Fruit fly (Drosophila melanogaster) whole organism, embryonic: ENCODE data around the gene CG4301.

Source experiments
- Asciz ChIP-seq: fragments of 200-800 bp; sonication (Bioruptor generic); optimal IDR thresholded peaks from 2 replicates; lab custom pipeline; 2017; ENCODE audit warnings: missing biosample characterization, mild to moderate bottlenecking, missing genetic modification characterization, missing genetic modification reagents
- Atf-2 ChIP-seq: fragments of 200-800 bp; sonication (Bioruptor generic); optimal IDR thresholded peaks from 2 replicates; lab custom pipeline; 2016; ENCODE audit warnings: missing biosample characterization, missing genetic modification characterization
- Atf3 ChIP-seq: fragments of 200-800 bp; sonication (Bioruptor generic); optimal IDR thresholded peaks from 3 replicates; lab custom pipeline; 2016; ENCODE audit warnings: missing biosample characterization, missing genetic modification characterization
- CG10565 ChIP-seq: fragments of 200-800 bp; sonication (Bioruptor generic); optimal IDR thresholded peaks from 3 replicates; lab custom pipeline; 2016; ENCODE audit warnings: missing biosample characterization, mild to moderate bottlenecking, missing genetic modification characterization
- CG11247 ChIP-seq: fragments of 200-800 bp; sonication (Bioruptor generic); IDR thresholded peaks from 2 replicates; pipeline ENCODE4 v1.3.6; 2022; ENCODE audit warnings: missing biosample characterization, missing genetic modification characterization
- CG2678 ChIP-seq: fragments of 200-800 bp; sonication (Bioruptor generic); optimal IDR thresholded peaks from 3 replicates; lab custom pipeline; 2019; ENCODE audit warnings: missing biosample characterization, mild to moderate bottlenecking, missing genetic modification characterization, moderate library complexity
- CG31388 ChIP-seq: fragments of 200-800 bp; sonication (Bioruptor generic); optimal IDR thresholded peaks from 2 replicates; lab custom pipeline; 2016; ENCODE audit warnings: missing biosample characterization, missing genetic modification characterization
- CG33213 ChIP-seq: fragments of 200-800 bp; sonication (Bioruptor generic); optimal IDR thresholded peaks from 3 replicates; lab custom pipeline; 2016; ENCODE audit warnings: missing biosample characterization, missing genetic modification characterization
- CG3838 ChIP-seq: fragments of 200-800 bp; sonication (Bioruptor generic); optimal IDR thresholded peaks from 3 replicates; lab custom pipeline; 2016; ENCODE audit warnings: missing biosample characterization, missing genetic modification characterization
- CG3847 ChIP-seq: fragments of 200-800 bp; sonication (Bioruptor generic); IDR thresholded peaks from 2 replicates; pipeline ENCODE4 v1.3.6; 2022; ENCODE audit warnings: missing biosample characterization, missing genetic modification characterization
- CG4404 ChIP-seq: fragments of 200-800 bp; sonication (Bioruptor generic); IDR thresholded peaks from 2 replicates; pipeline ENCODE4 v1.3.6; 2022; ENCODE audit warnings: missing biosample characterization, missing genetic modification characterization
- CG4424 ChIP-seq: fragments of 200-800 bp; sonication (Bioruptor generic); optimal IDR thresholded peaks from 3 replicates; lab custom pipeline; 2016; ENCODE audit warnings: missing biosample characterization, missing genetic modification characterization
- CG4820 ChIP-seq: fragments of 200-800 bp; sonication (Bioruptor generic); optimal IDR thresholded peaks from 3 replicates; lab custom pipeline; 2016; ENCODE audit warnings: missing biosample characterization, missing genetic modification characterization
- CG6175 ChIP-seq: fragments of 200-800 bp; sonication (Bioruptor generic); IDR thresholded peaks from 3 replicates; pipeline ENCODE4 v1.3.6; 2022; ENCODE audit warnings: missing biosample characterization, missing genetic modification characterization
- CG9817 ChIP-seq: fragments of 200-800 bp; sonication (Bioruptor generic); optimal IDR thresholded peaks from 2 replicates; lab custom pipeline; 2018; ENCODE audit warnings: missing biosample characterization, mild to moderate bottlenecking, missing genetic modification characterization, moderate library complexity
- CkIIα-i1 ChIP-seq: fragments of 200-800 bp; sonication (Bioruptor generic); IDR thresholded peaks from 2 replicates; pipeline ENCODE4 v1.3.6; 2022; ENCODE audit warnings: missing biosample characterization, missing genetic modification characterization
- D19B ChIP-seq: fragments of 200-800 bp; sonication (Bioruptor generic); optimal IDR thresholded peaks from 2 replicates; lab custom pipeline; 2017; ENCODE audit warnings: missing biosample characterization, mild to moderate bottlenecking, missing genetic modification characterization
- Ets65A ChIP-seq: fragments of 200-800 bp; sonication (Bioruptor generic); peaks from one replicate; lab custom pipeline; 2016; ENCODE audit warnings: missing biosample characterization, missing genetic modification characterization
- HmgZ ChIP-seq: fragments of 200-800 bp; sonication (Bioruptor generic); optimal IDR thresholded peaks from 2 replicates; lab custom pipeline; 2018; ENCODE audit warnings: missing biosample characterization, mild to moderate bottlenecking, missing genetic modification characterization
- Hr51 ChIP-seq, 2 experiments: fragments of 200-800 bp; sonication (Bioruptor generic); optimal IDR thresholded peaks; 2 replicates in 1 of 2; 3 replicates in 1 of 2; lab custom pipeline; 2016 to 2018; ENCODE audit warnings: missing biosample characterization in 2 of 2, missing genetic modification characterization in 2 of 2, mild to moderate bottlenecking in 1 of 2, moderate library complexity in 1 of 2
- Hsf ChIP-seq: fragments of 200-800 bp; sonication (Bioruptor generic); optimal IDR thresholded peaks from 3 replicates; lab custom pipeline; 2016; ENCODE audit warnings: missing biosample characterization, missing genetic modification characterization
- MTF-1 ChIP-seq: fragments of 200-800 bp; sonication (Bioruptor generic); optimal IDR thresholded peaks from 2 replicates; lab custom pipeline; 2018; ENCODE audit warnings: missing biosample characterization, mild to moderate bottlenecking, missing genetic modification characterization, borderline replicate concordance
- NK7.1 ChIP-seq: fragments of 200-800 bp; sonication (Bioruptor generic); optimal IDR thresholded peaks from 3 replicates; lab custom pipeline; 2016; ENCODE audit warnings: missing biosample characterization, missing genetic modification characterization
- Oaz ChIP-seq: fragments of 200-800 bp; sonication (Bioruptor generic); IDR thresholded peaks from 2 replicates; pipeline ENCODE4 v1.3.6; 2022; ENCODE audit warnings: missing biosample characterization, missing genetic modification characterization
- al ChIP-seq: fragments of 200-800 bp; sonication (Bioruptor generic); IDR thresholded peaks from 2 replicates; pipeline ENCODE4 v1.3.6; 2022; ENCODE audit warnings: missing biosample characterization, missing genetic modification characterization
- amos ChIP-seq: fragments of 200-800 bp; sonication (Bioruptor generic); IDR thresholded peaks from 2 replicates; pipeline ENCODE4 v1.3.6; 2022; ENCODE audit warnings: missing biosample characterization, missing genetic modification characterization; ENCODE audit not compliant: partially characterized antibody
- br ChIP-seq: fragments of >200 bp; optimal IDR thresholded peaks from 2 replicates; lab custom pipeline; 2017
- fd64A ChIP-seq: fragments of 200-800 bp; sonication (Bioruptor generic); optimal IDR thresholded peaks from 3 replicates; lab custom pipeline; 2018; ENCODE audit warnings: missing biosample characterization, mild to moderate bottlenecking, missing genetic modification characterization
- gce ChIP-seq: fragments of 200-800 bp; sonication (Bioruptor generic); IDR thresholded peaks from 3 replicates; pipeline ENCODE4 v1.3.6; 2022; ENCODE audit warnings: missing biosample characterization, missing genetic modification characterization
- gcm ChIP-seq: fragments of 200-800 bp; sonication (Bioruptor generic); optimal IDR thresholded peaks from 2 replicates; lab custom pipeline; 2019; ENCODE audit warnings: missing biosample characterization, mild to moderate bottlenecking, missing genetic modification characterization, moderate library complexity
- grau ChIP-seq: fragments of 200-800 bp; optimal IDR thresholded peaks from 3 replicates; lab custom pipeline; 2019; ENCODE audit warnings: missing biosample characterization, mild to moderate bottlenecking, missing genetic modification characterization, moderate library complexity
- grn ChIP-seq: fragments of 200-800 bp; sonication (Bioruptor generic); optimal IDR thresholded peaks from 3 replicates; lab custom pipeline; 2017; ENCODE audit warnings: missing biosample characterization, missing genetic modification characterization
- gsb-n ChIP-seq: fragments of 200-800 bp; sonication (Bioruptor generic); optimal IDR thresholded peaks from 3 replicates; lab custom pipeline; 2018; ENCODE audit warnings: missing biosample characterization, mild to moderate bottlenecking, missing genetic modification characterization
- h ChIP-seq: fragments of >200 bp; optimal IDR thresholded peaks from 2 replicates; lab custom pipeline; 2017
- hbn ChIP-seq: fragments of 200-800 bp; sonication (Bioruptor generic); IDR thresholded peaks from 2 replicates; pipeline ENCODE4 v1.3.6; 2022; ENCODE audit warnings: missing biosample characterization, missing genetic modification characterization; ENCODE audit not compliant: partially characterized antibody
- knrl ChIP-seq: fragments of 200-800 bp; sonication (Bioruptor generic); IDR thresholded peaks from 3 replicates; pipeline ENCODE4 v1.3.6; 2022; ENCODE audit warnings: missing biosample characterization, missing genetic modification characterization; ENCODE audit not compliant: partially characterized antibody
- lab ChIP-seq: fragments of 200-800 bp; sonication (Bioruptor generic); optimal IDR thresholded peaks from 3 replicates; lab custom pipeline; 2017; ENCODE audit warnings: missing biosample characterization, missing genetic modification characterization, mild to moderate bottlenecking, moderate library complexity, missing genetic modification reagents
- org-1 ChIP-seq: fragments of 200-800 bp; sonication (Bioruptor generic); optimal IDR thresholded peaks from 2 replicates; lab custom pipeline; 2017; ENCODE audit warnings: missing biosample characterization, missing genetic modification characterization
- peb ChIP-seq: fragments of 200-800 bp; sonication (Bioruptor generic); IDR thresholded peaks from 2 replicates; pipeline ENCODE4 v1.3.6; 2022; ENCODE audit warnings: missing biosample characterization, missing genetic modification characterization
- pho ChIP-seq: fragments of 200-800 bp; sonication (Bioruptor generic); optimal IDR thresholded peaks from 2 replicates; lab custom pipeline; 2016; ENCODE audit warnings: missing biosample characterization, missing genetic modification characterization
- ranshi ChIP-seq: fragments of 200-800 bp; sonication (Bioruptor generic); IDR thresholded peaks from 2 replicates; pipeline ENCODE4 v1.3.6; 2022; ENCODE audit warnings: missing biosample characterization, missing genetic modification characterization
- ro ChIP-seq: fragments of 200-800 bp; sonication (Bioruptor generic); IDR thresholded peaks from 2 replicates; pipeline ENCODE4 v1.3.6; 2022; ENCODE audit warnings: missing biosample characterization, missing genetic modification characterization
- sd ChIP-seq: fragments of 200-800 bp; sonication (Bioruptor generic); optimal IDR thresholded peaks from 3 replicates; lab custom pipeline; 2018; ENCODE audit warnings: missing biosample characterization, mild to moderate bottlenecking, missing genetic modification characterization, moderate library complexity
- shn ChIP-seq: fragments of 200-800 bp; sonication (Bioruptor generic); optimal IDR thresholded peaks from 3 replicates; lab custom pipeline; 2016; ENCODE audit warnings: missing biosample characterization, missing genetic modification characterization
- so ChIP-seq: fragments of 200-800 bp; sonication (Bioruptor generic); IDR thresholded peaks from 3 replicates; pipeline ENCODE4 v1.3.6; 2022; ENCODE audit warnings: missing biosample characterization, missing genetic modification characterization
- tap ChIP-seq: fragments of 200-800 bp; optimal IDR thresholded peaks from 3 replicates; lab custom pipeline; 2019; ENCODE audit warnings: missing biosample characterization, mild to moderate bottlenecking, missing genetic modification characterization, moderate library complexity
- tll ChIP-seq, 2 experiments: fragments of 200-800 bp in 1 of 2; fragments of >200 bp in 1 of 2; sonication (Bioruptor generic) in 1 of 2; optimal IDR thresholded peaks; 2 replicates each; lab custom pipeline; 2017 to 2019; ENCODE audit warnings: missing biosample characterization in 2 of 2, missing genetic modification characterization in 2 of 2, mild to moderate bottlenecking in 1 of 2, moderate library complexity in 1 of 2
- tna ChIP-seq: fragments of 200-800 bp; sonication (Bioruptor generic); IDR thresholded peaks from 2 replicates; pipeline ENCODE4 v1.3.6; 2022; ENCODE audit warnings: missing biosample characterization, missing genetic modification characterization; ENCODE audit not compliant: partially characterized antibody
- vvl ChIP-seq: fragments of 200-800 bp; sonication (Bioruptor generic); IDR thresholded peaks from 2 replicates; pipeline ENCODE4 v1.3.6; 2022; ENCODE audit warnings: missing biosample characterization, missing genetic modification characterization
- zf30C ChIP-seq: fragments of 200-800 bp; sonication (Bioruptor generic); optimal IDR thresholded peaks from 3 replicates; lab custom pipeline; 2018; ENCODE audit warnings: missing biosample characterization, mild to moderate bottlenecking, missing genetic modification characterization

CG4301 gene

dm6 chrX:16448252-16449191 is 43.2 kb downstream of the CG4301 start, which contains the start of the genes CG34015 and eIF4H1 (continued):
- TF ChIP-seq CG4820: no peak
- no peak for TF ChIP-seq tna (GFP tag; lab: Robert Waterston, UW)
- TF ChIP-seq MTF-1 (GFP tag; lab: Kevin White, UChicago): no peak
- no peak for TF ChIP-seq grau (tag; lab: Kevin White, UChicago)
- no peak for TF ChIP-seq org-1 (GFP tag; lab: Kevin White, UChicago)
- TF ChIP-seq gce (GFP tag; lab: Robert Waterston, UW): no peak
- TF ChIP-seq Atf-2: no peak
- peak; percentile 35 for TF ChIP-seq CG33213 (GFP tag; lab: Kevin White, UChicago)
- no peak for TF ChIP-seq Hsf (GFP tag; lab: Kevin White, UChicago)
- TF ChIP-seq Ets65A: no peak
- no peak for TF ChIP-seq gcm
- TF ChIP-seq peb (GFP tag; lab: Robert Waterston, UW): no peak
- TF ChIP-seq hbn (GFP tag; lab: Robert Waterston, UW): peak; percentile 52
- no peak for TF ChIP-seq CG4404 (GFP tag; lab: Robert Waterston, UW)
- no peak for TF ChIP-seq vvl
- no peak for TF ChIP-seq tap (tag; lab: Kevin White, UChicago)
- peak; percentile 32 for TF ChIP-seq HmgZ
- no peak for TF ChIP-seq CG4424 (GFP tag; lab: Kevin White, UChicago)
- no peak for TF ChIP-seq gsb-n (tag; lab: Kevin White, UChicago)
- TF ChIP-seq tll (GFP tag; optimal IDR thresholded peaks at IDR 0.05; lab: Kevin White, UChicago): no peak
- TF ChIP-seq D19B (GFP tag; lab: Kevin White, UChicago): no peak
- no peak for TF ChIP-seq Oaz
- no peak for TF ChIP-seq CG3838
- no peak for TF ChIP-seq NK7.1 (GFP tag; lab: Kevin White, UChicago)
- no peak for TF ChIP-seq Asciz
- peak; percentile 65 for TF ChIP-seq knrl (GFP tag; lab: Robert Waterston, UW)
- no peak for TF ChIP-seq shn (GFP tag; lab: Kevin White, UChicago)
- TF ChIP-seq ranshi (GFP tag; lab: Robert Waterston, UW): no peak
- no peak for TF ChIP-seq al (GFP tag; lab: Robert Waterston, UW)
- TF ChIP-seq grn (GFP tag; lab: Kevin White, UChicago): no peak
- no peak for TF ChIP-seq CG2678 (tag; lab: Kevin White, UChicago)
- no peak for TF ChIP-seq CG10565
- TF ChIP-seq CG3847 (GFP tag; lab: Robert Waterston, UW): no peak
- TF ChIP-seq CG31388 (GFP tag; lab: Kevin White, UChicago): no peak
- no peak for TF ChIP-seq pho (GFP tag; lab: Kevin White, UChicago)
- TF ChIP-seq ro (GFP tag; lab: Robert Waterston, UW): no peak
- no peak for TF ChIP-seq zf30C (GFP tag; lab: Kevin White, UChicago)
- TF ChIP-seq Atf3 (GFP tag; lab: Kevin White, UChicago): no peak
- TF ChIP-seq lab: no peak
- TF ChIP-seq CG6175 (GFP tag; lab: Robert Waterston, UW): no peak
- no peak for TF ChIP-seq CG9817 (tag; lab: Kevin White, UChicago)
- TF ChIP-seq br (lab: Kevin White, UChicago): no peak
- no peak for TF ChIP-seq so
- no peak for TF ChIP-seq CG11247 (GFP tag; lab: Robert Waterston, UW)
- TF ChIP-seq CkIIα-i1 (GFP tag; lab: Robert Waterston, UW): no peak
- no peak for TF ChIP-seq fd64A (GFP tag; lab: Kevin White, UChicago)
- no peak for TF ChIP-seq h (lab: Kevin White, UChicago)
- TF ChIP-seq sd (tag; lab: Kevin White, UChicago): peak; percentile 34
- no peak for TF ChIP-seq Hr51 (GFP tag; optimal IDR thresholded peaks at IDR 0.05; lab: Kevin White, UChicago)
- TF ChIP-seq amos: peak; percentile 74
